Worm (Caenorhabditis elegans) whole organism, young adult: ENCODE measurements around the gene frpr-8.

Experiments used
- F10E7.11 ChIP-seq: sonication (generic microtip); optimal IDR thresholded peaks from 2 replicates; lab custom pipeline; 2017; ENCODE audit warnings: mild to moderate bottlenecking, missing genetic modification characterization, moderate library complexity, missing compliant biosample characterization
- Y95B8A.8 ChIP-seq: fragments of 200-800 bp; sonication (Bioruptor generic); IDR thresholded peaks from 2 replicates; pipeline ENCODE4 v1.3.6; 2022; ENCODE audit warnings: missing genetic modification reagents, missing genetic modification characterization, missing compliant biosample characterization
- ama-1 ChIP-seq, 3 experiments: fragments of 150-350 bp in 1 of 3; sonication (generic microtip) in 2 of 3; optimal IDR thresholded peaks; 2 replicates each; lab custom pipeline; 2014 to 2018; ENCODE audit warnings: missing biosample characterization in 2 of 3, missing genetic modification characterization in 2 of 3, missing genetic modification reagents in 2 of 3
- bed-1 ChIP-seq: fragments of 200-800 bp; sonication (Bioruptor generic); IDR thresholded peaks from 2 replicates; pipeline ENCODE4 v1.3.6; 2022; ENCODE audit warnings: missing genetic modification reagents, missing genetic modification characterization, missing compliant biosample characterization
- chd-7 ChIP-seq: sonication (generic microtip); optimal IDR thresholded peaks from 2 replicates; lab custom pipeline; 2016; ENCODE audit warnings: mild to moderate bottlenecking, missing genetic modification characterization, moderate library complexity, missing compliant biosample characterization
- dpl-1 ChIP-seq: fragments of 150-350 bp; optimal IDR thresholded peaks from 2 replicates; lab custom pipeline; 2014; ENCODE audit warnings: missing biosample characterization, missing genetic modification reagents, missing genetic modification characterization
- him-1 ChIP-seq: sonication (generic microtip); optimal IDR thresholded peaks from 2 replicates; lab custom pipeline; 2016; ENCODE audit warnings: missing genotype, missing genetic modification reagents, missing genetic modification characterization, missing compliant biosample characterization
- lin-54 ChIP-seq: fragments of 200-800 bp; sonication (Bioruptor generic); optimal IDR thresholded peaks from 2 replicates; lab custom pipeline; 2018; ENCODE audit warnings: mild to moderate bottlenecking, missing genetic modification characterization, missing compliant biosample characterization
- mes-4 ChIP-seq: sonication (generic microtip); optimal IDR thresholded peaks from 2 replicates; lab custom pipeline; 2016; ENCODE audit warnings: missing genotype, missing genetic modification characterization, missing compliant biosample characterization
- tlf-1 ChIP-seq: fragments of 200-800 bp; sonication (Bioruptor generic); optimal IDR thresholded peaks from 2 replicates; lab custom pipeline; 2018; ENCODE audit warnings: mild to moderate bottlenecking, missing genetic modification characterization, missing compliant biosample characterization
- unc-62 ChIP-seq: fragments of 150-350 bp; optimal IDR thresholded peaks from 2 replicates; lab custom pipeline; 2014; ENCODE audit warnings: missing biosample characterization, missing genetic modification reagents, missing genetic modification characterization

- TF ChIP-seq tlf-1 (GFP tag; lab: Kevin White, UChicago), result no peak
- TF ChIP-seq mes-4 (tag; lab: Kevin White, UChicago), result no peak
- no peak for TF ChIP-seq Y95B8A.8
- TF ChIP-seq ama-1 (optimal IDR thresholded peaks at IDR 0.05; lab: Kevin White, UChicago), result no peak
- TF ChIP-seq ama-1 (GFP tag; optimal IDR thresholded peaks at IDR 0.05; lab: Kevin White, UChicago), result no peak
- TF ChIP-seq dpl-1 (GFP tag; lab: Kevin White, UChicago), result no peak
- no peak for TF ChIP-seq unc-62 (GFP tag; lab: Kevin White, UChicago)
- no peak for TF ChIP-seq bed-1 (GFP tag; lab: Robert Waterston, UW)
- no peak for TF ChIP-seq F10E7.11 (tag; lab: Kevin White, UChicago)
- TF ChIP-seq him-1 (tag; lab: Kevin White, UChicago), result no peak
- TF ChIP-seq lin-54 (GFP tag; lab: Kevin White, UChicago), result no peak
- TF ChIP-seq chd-7, result no peak
These were observed 25.5 kb downstream of the frpr-8 start, which contains the start of gene tnt-2 for ce11 chrX:8723127-8723600.
